Fruit fly (Drosophila melanogaster): ENCODE measurements around the gene kin17.
A peak's percentile ranks its signal among the peaks of the same experiment; 100 is the strongest.

dm6 chr3L:20401026-20401912, 44.7 kb downstream of the kin17 start, which contains the start of gene trbl:
- TF ChIP-seq Myc (optimal IDR thresholded peaks at IDR 0.05) (no peak), h (optimal IDR thresholded peaks at IDR 0.05) (no peak), insv (optimal IDR thresholded peaks at IDR 0.05) (peak; percentile 92), Sin3A (optimal IDR thresholded peaks at IDR 0.05) (no peak), psq (optimal IDR thresholded peaks at IDR 0.05) (peak; percentile 89)
